Worm (Caenorhabditis elegans) whole organism, late embryonic: ENCODE measurements around the gene snfc-5.

Experiments
- C38D4.7 ChIP-seq: fragments of 200-800 bp; sonication (Bioruptor generic); optimal IDR thresholded peaks from 2 replicates; lab custom pipeline; 2018; ENCODE audit warnings: mild to moderate bottlenecking, missing genetic modification characterization, moderate library complexity, missing compliant biosample characterization
- Y22D7AL.16 ChIP-seq: sonication (generic microtip); optimal IDR thresholded peaks from 2 replicates; lab custom pipeline; 2016; ENCODE audit warnings: missing genetic modification characterization, missing compliant biosample characterization
- ceh-22 ChIP-seq: sonication (generic microtip); optimal IDR thresholded peaks from 2 replicates; lab custom pipeline; 2017; ENCODE audit warnings: missing biosample characterization, missing genetic modification characterization
- ceh-48 ChIP-seq: sonication (generic microtip); optimal IDR thresholded peaks from 2 replicates; lab custom pipeline; 2016; ENCODE audit warnings: missing genetic modification characterization, inconsistent platforms, missing compliant biosample characterization
- npax-4 ChIP-seq: sonication (generic microtip); optimal IDR thresholded peaks from 2 replicates; lab custom pipeline; 2016; ENCODE audit warnings: missing genetic modification characterization, missing compliant biosample characterization
- sox-2 ChIP-seq: fragments of 200-800 bp; sonication (Bioruptor generic); IDR thresholded peaks from 2 replicates; pipeline ENCODE4 v1.3.6; 2022; ENCODE audit warnings: missing genetic modification reagents, missing genetic modification characterization, missing compliant biosample characterization
- sox-4 ChIP-seq: sonication (generic microtip); optimal IDR thresholded peaks from 2 replicates; lab custom pipeline; 2017; ENCODE audit warnings: mild to moderate bottlenecking, missing genetic modification characterization, inconsistent platforms, missing compliant biosample characterization
- syd-9 ChIP-seq: sonication (generic microtip); optimal IDR thresholded peaks from 2 replicates; lab custom pipeline; 2016; ENCODE audit warnings: mild to moderate bottlenecking, missing genetic modification characterization, moderate library complexity, missing compliant biosample characterization
- unc-86 ChIP-seq: sonication (generic microtip); optimal IDR thresholded peaks from 2 replicates; lab custom pipeline; 2016; ENCODE audit warnings: missing genetic modification characterization, missing compliant biosample characterization

- TF ChIP-seq sox-4 (tag; lab: Kevin White, UChicago) (no peak), syd-9 (tag; lab: Kevin White, UChicago) (no peak), unc-86 (tag; lab: Kevin White, UChicago) (no peak), sox-2 (GFP tag; lab: Robert Waterston, UW) (no peak), ceh-22 (tag; lab: Kevin White, UChicago) (no peak), npax-4 (no peak), Y22D7AL.16 (no peak), C38D4.7 (no peak), ceh-48 (tag; lab: Kevin White, UChicago) (no peak)
Measured at ce11 chrIII:4453768-4454167, 49.2 kb downstream of the snfc-5 start.
